Worm (Caenorhabditis elegans) whole organism, L4 larva: Measurements from ENCODE around the gene F19C7.8.

Source experiments
- F37D6.2 ChIP-seq: sonication (generic microtip); optimal IDR thresholded peaks from 2 replicates; lab custom pipeline; 2016; ENCODE audit warnings: mild to moderate bottlenecking, missing genetic modification characterization, missing compliant biosample characterization
- T20F7.1 ChIP-seq: fragments of 200-800 bp; sonication (Bioruptor generic); optimal IDR thresholded peaks from 2 replicates; lab custom pipeline; 2018; ENCODE audit warnings: mild to moderate bottlenecking, missing genetic modification characterization, missing compliant biosample characterization
- Y105C5A.15 ChIP-seq: fragments of 200-800 bp; sonication (Bioruptor generic); IDR thresholded peaks from 2 replicates; pipeline ENCODE4 v1.3.6; 2022; ENCODE audit warnings: missing genetic modification characterization, missing compliant biosample characterization
- Y5F2A.4 ChIP-seq: fragments of 200-800 bp; sonication (Bioruptor generic); optimal IDR thresholded peaks from 2 replicates; lab custom pipeline; 2018; ENCODE audit warnings: mild to moderate bottlenecking, missing genetic modification characterization, missing compliant biosample characterization
- Y75B8A.6 ChIP-seq: fragments of 200-800 bp; sonication (Bioruptor generic); IDR thresholded peaks from 2 replicates; pipeline ENCODE4 v1.3.6; 2022; ENCODE audit warnings: missing genetic modification reagents, missing genetic modification characterization, missing compliant biosample characterization
- ZK337.2 ChIP-seq: fragments of 200-800 bp; sonication (Bioruptor generic); IDR thresholded peaks from 2 replicates; pipeline ENCODE4 v1.3.6; 2022; ENCODE audit warnings: missing genetic modification reagents, missing genetic modification characterization, missing compliant biosample characterization
- ZK546.5 ChIP-seq, 2 experiments: sonication (generic microtip); optimal IDR thresholded peaks; 2 replicates each; lab custom pipeline; 2017; ENCODE audit warnings: missing biosample characterization in 2 of 2, missing genetic modification characterization in 2 of 2
- attf-4 ChIP-seq: sonication (generic microtip); optimal IDR thresholded peaks from 3 replicates; lab custom pipeline; 2017; ENCODE audit warnings: missing biosample characterization, missing genetic modification characterization
- ceh-28 ChIP-seq: fragments of 150-350 bp; optimal IDR thresholded peaks from 2 replicates; lab custom pipeline; 2014; ENCODE audit warnings: missing biosample characterization, missing genetic modification reagents, missing genetic modification characterization
- ceh-32 ChIP-seq: sonication (generic microtip); optimal IDR thresholded peaks from 2 replicates; lab custom pipeline; 2016; ENCODE audit warnings: mild to moderate bottlenecking, missing genetic modification characterization, missing compliant biosample characterization; ENCODE audit not compliant: poor library complexity
- ceh-44 ChIP-seq: fragments of 200-800 bp; sonication (Bioruptor generic); IDR thresholded peaks from 2 replicates; pipeline ENCODE4 v1.3.6; 2022; ENCODE audit warnings: missing genetic modification reagents, missing genetic modification characterization, missing compliant biosample characterization
- daf-12 ChIP-seq: fragments of 150-350 bp; optimal IDR thresholded peaks from 2 replicates; lab custom pipeline; 2014; ENCODE audit warnings: missing biosample characterization, missing genetic modification reagents, missing genetic modification characterization
- daf-19 ChIP-seq: fragments of 200-800 bp; sonication (Bioruptor generic); conservative IDR thresholded peaks from 2 replicates; pipeline ENCODE4 v1.3.6; 2022; ENCODE audit warnings: missing genetic modification characterization, missing compliant biosample characterization
- daf-8 ChIP-seq: fragments of 200-800 bp; sonication (Bioruptor generic); IDR thresholded peaks from 2 replicates; pipeline ENCODE4 v1.3.6; 2022; ENCODE audit warnings: missing genetic modification characterization, missing compliant biosample characterization
- dmd-6 ChIP-seq: fragments of 200-800 bp; sonication (Bioruptor generic); IDR thresholded peaks from 2 replicates; pipeline ENCODE4 v1.3.6; 2022; ENCODE audit warnings: missing genetic modification reagents, missing genetic modification characterization, missing compliant biosample characterization
- dmd-8 ChIP-seq: fragments of 200-800 bp; sonication (Bioruptor generic); IDR thresholded peaks from 2 replicates; pipeline ENCODE4 v1.3.6; 2022; ENCODE audit warnings: missing genetic modification characterization, missing compliant biosample characterization
- dpl-1 ChIP-seq: fragments of 150-350 bp; optimal IDR thresholded peaks from 2 replicates; lab custom pipeline; 2014; ENCODE audit warnings: missing biosample characterization, missing genetic modification reagents, missing genetic modification characterization
- duxl-1 ChIP-seq: sonication (generic microtip); optimal IDR thresholded peaks from 2 replicates; lab custom pipeline; 2016; ENCODE audit warnings: mild to moderate bottlenecking, missing genetic modification characterization, moderate library complexity, missing compliant biosample characterization; ENCODE audit not compliant: poor library complexity
- egl-27 ChIP-seq: sonication (generic microtip); optimal IDR thresholded peaks from 3 replicates; lab custom pipeline; 2017; ENCODE audit warnings: missing biosample characterization, missing genetic modification reagents, missing genetic modification characterization
- hlh-11 ChIP-seq: fragments of 200-800 bp; sonication (Bioruptor generic); optimal IDR thresholded peaks from 2 replicates; lab custom pipeline; 2018; ENCODE audit warnings: mild to moderate bottlenecking, missing genetic modification characterization, missing compliant biosample characterization
- jun-1 ChIP-seq: fragments of 150-350 bp; optimal IDR thresholded peaks from 2 replicates; lab custom pipeline; 2014; ENCODE audit warnings: missing biosample characterization, missing genetic modification reagents, missing genetic modification characterization
- lim-7 ChIP-seq: fragments of 200-800 bp; sonication (Bioruptor generic); IDR thresholded peaks from 2 replicates; pipeline ENCODE4 v1.3.6; 2022; ENCODE audit warnings: missing genetic modification characterization, missing compliant biosample characterization
- lin-39 ChIP-seq: fragments of 150-350 bp; optimal IDR thresholded peaks from 2 replicates; lab custom pipeline; 2014; ENCODE audit warnings: missing biosample characterization, missing genetic modification reagents, missing genetic modification characterization
- lir-3 ChIP-seq: sonication (generic microtip); optimal IDR thresholded peaks from 2 replicates; lab custom pipeline; 2016; ENCODE audit warnings: mild to moderate bottlenecking, missing genetic modification characterization, missing compliant biosample characterization
- madf-5 ChIP-seq, 2 experiments: fragments of 200-800 bp; sonication (Bioruptor generic); IDR thresholded peaks; 2 replicates each; pipeline ENCODE4 v1.3.6; 2022; ENCODE audit warnings: missing compliant biosample characterization in 2 of 2, missing genetic modification characterization in 2 of 2
- mdt-29 ChIP-seq: fragments of 200-800 bp; sonication (Bioruptor generic); IDR thresholded peaks from 2 replicates; pipeline ENCODE4 v1.3.6; 2022; ENCODE audit warnings: missing genetic modification reagents, missing genetic modification characterization, missing compliant biosample characterization
- nhr-11 ChIP-seq: fragments of 150-350 bp; optimal IDR thresholded peaks from 2 replicates; lab custom pipeline; 2014; ENCODE audit warnings: missing biosample characterization, missing genetic modification characterization
- nhr-237 ChIP-seq: sonication (generic microtip); optimal IDR thresholded peaks from 2 replicates; lab custom pipeline; 2017; ENCODE audit warnings: missing biosample characterization, missing genetic modification characterization
- nhr-77 ChIP-seq: fragments of 150-350 bp; optimal IDR thresholded peaks from 2 replicates; lab custom pipeline; 2014; ENCODE audit warnings: missing biosample characterization, missing genetic modification characterization
- php-3 ChIP-seq: fragments of 200-800 bp; sonication (Bioruptor generic); IDR thresholded peaks from 2 replicates; pipeline ENCODE4 v1.3.6; 2022; ENCODE audit warnings: missing genetic modification reagents, missing genetic modification characterization, missing compliant biosample characterization
- saeg-2 ChIP-seq: fragments of 200-800 bp; sonication (Bioruptor generic); IDR thresholded peaks from 2 replicates; pipeline ENCODE4 v1.3.6; 2022; ENCODE audit warnings: missing genetic modification reagents, missing genetic modification characterization, missing compliant biosample characterization
- set-16 ChIP-seq: fragments of 200-800 bp; sonication (Bioruptor generic); IDR thresholded peaks from 2 replicates; pipeline ENCODE4 v1.3.6; 2022; ENCODE audit warnings: missing genetic modification reagents, missing genetic modification characterization, missing compliant biosample characterization
- skn-1 ChIP-seq: fragments of 150-350 bp; optimal IDR thresholded peaks from 2 replicates; lab custom pipeline; 2014; ENCODE audit warnings: missing biosample characterization, missing genetic modification characterization
- tag-97 ChIP-seq: fragments of 200-800 bp; sonication (Bioruptor generic); IDR thresholded peaks from 2 replicates; pipeline ENCODE4 v1.3.6; 2022; ENCODE audit warnings: missing genetic modification characterization, missing compliant biosample characterization
- tra-1 ChIP-seq: fragments of 200-800 bp; sonication (Bioruptor generic); IDR thresholded peaks from 2 replicates; pipeline ENCODE4 v1.3.6; 2022; ENCODE audit warnings: missing genetic modification reagents, missing genetic modification characterization, missing compliant biosample characterization
- unc-62 ChIP-seq, 3 experiments: fragments of 150-350 bp in 1 of 3; sonication (generic microtip); optimal IDR thresholded peaks in 2 of 3; peaks in 1 of 3; 1 replicate in 1 of 3; 2 replicates in 2 of 3; lab custom pipeline; 2014 to 2017; ENCODE audit warnings: missing biosample characterization in 3 of 3, missing genetic modification characterization in 3 of 3, missing genetic modification reagents in 3 of 3, missing genotype in 1 of 3
- vab-7 ChIP-seq: fragments of 200-800 bp; sonication (Bioruptor generic); IDR thresholded peaks from 2 replicates; pipeline ENCODE4 v1.3.6; 2022; ENCODE audit warnings: missing genetic modification reagents, missing genetic modification characterization, missing compliant biosample characterization
- zag-1 ChIP-seq: fragments of 150-350 bp; optimal IDR thresholded peaks from 2 replicates; lab custom pipeline; 2014; ENCODE audit warnings: missing biosample characterization, missing genetic modification characterization
- zfp-3 ChIP-seq: fragments of 200-800 bp; sonication (Bioruptor generic); conservative IDR thresholded peaks from 2 replicates; pipeline ENCODE4 v1.3.6; 2022; ENCODE audit warnings: missing genetic modification reagents, missing genetic modification characterization, missing compliant biosample characterization
- zip-11 ChIP-seq: fragments of 200-800 bp; sonication (Bioruptor generic); IDR thresholded peaks from 2 replicates; pipeline ENCODE4 v1.3.6; 2022; ENCODE audit warnings: missing genetic modification characterization, missing compliant biosample characterization

The F19C7.8 gene

DNA sequence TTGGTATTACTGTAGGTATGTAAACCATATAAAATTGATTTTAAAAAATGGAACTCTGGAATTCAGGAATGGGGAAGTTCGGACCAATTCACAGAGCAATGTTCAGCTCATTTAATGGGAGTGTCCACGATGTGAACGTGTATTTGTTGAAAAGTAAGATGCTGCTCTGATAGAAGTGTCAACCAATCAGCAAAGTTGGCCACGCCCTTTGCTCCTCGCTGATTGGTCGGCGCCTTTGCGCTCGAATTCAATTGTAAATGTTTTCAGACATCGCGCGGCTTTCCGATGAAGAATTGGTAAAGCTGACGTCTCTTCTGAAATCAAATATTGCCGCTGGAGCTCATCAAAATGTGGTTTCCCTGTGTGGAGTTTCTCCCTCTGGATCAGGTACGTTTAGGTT is 45.3 kb upstream of the F19C7.8 start:
- TF ChIP-seq attf-4 (tag; lab: Kevin White, UChicago) (no peak), daf-19 (GFP tag; lab: Robert Waterston, UW) (no peak), ceh-32 (no peak), Y105C5A.15 (no peak), skn-1 (no peak), nhr-77 (tag; lab: Kevin White, UChicago) (no peak), madf-5 (GFP tag; IDR thresholded peaks at IDR 0.05; lab: Robert Waterston, UW) (no peak), hlh-11 (tag; lab: Kevin White, UChicago) (no peak), vab-7 (GFP tag; lab: Robert Waterston, UW) (no peak), nhr-11 (no peak), mdt-29 (no peak), ZK337.2 (GFP tag; lab: Robert Waterston, UW) (no peak), daf-12 (no peak), set-16 (GFP tag; lab: Robert Waterston, UW) (no peak), zag-1 (tag; lab: Kevin White, UChicago) (no peak), php-3 (GFP tag; lab: Robert Waterston, UW) (no peak)

DNA sequence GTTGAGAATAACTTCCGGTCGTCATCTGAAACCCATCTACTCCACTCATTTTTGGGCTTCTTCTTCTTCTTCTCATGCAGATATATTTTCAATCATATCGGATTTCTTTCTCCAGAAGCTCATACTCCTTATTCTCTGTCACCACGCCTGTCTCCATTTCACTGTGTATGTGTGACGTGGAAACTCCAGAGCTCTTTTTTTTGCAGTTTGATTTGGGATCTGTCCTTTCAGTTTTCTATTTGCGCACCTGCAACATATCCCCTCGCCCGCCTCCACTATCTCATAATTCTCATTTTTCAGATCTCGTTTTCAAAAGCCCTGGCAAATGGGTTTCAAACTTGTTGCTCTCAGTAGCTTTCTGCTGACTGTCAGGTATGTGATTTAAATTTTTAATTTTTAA is 40.8 kb upstream of the F19C7.8 start, which contains the start of gene kin-36:
TSS of gene kin-36 (plus strand) at position 301 of the 400 bp plus-strand sequence.
- TF ChIP-seq saeg-2 (GFP tag; lab: Robert Waterston, UW), result no peak
- TF ChIP-seq zip-11 (GFP tag; lab: Robert Waterston, UW), result no peak
- TF ChIP-seq nhr-237, result no peak
- no peak for TF ChIP-seq dmd-8
- TF ChIP-seq jun-1, result no peak
- no peak for TF ChIP-seq lim-7 (GFP tag; lab: Robert Waterston, UW)
- no peak for TF ChIP-seq duxl-1 (tag; lab: Kevin White, UChicago)
- no peak for TF ChIP-seq Y75B8A.6 (GFP tag; lab: Robert Waterston, UW)

DNA sequence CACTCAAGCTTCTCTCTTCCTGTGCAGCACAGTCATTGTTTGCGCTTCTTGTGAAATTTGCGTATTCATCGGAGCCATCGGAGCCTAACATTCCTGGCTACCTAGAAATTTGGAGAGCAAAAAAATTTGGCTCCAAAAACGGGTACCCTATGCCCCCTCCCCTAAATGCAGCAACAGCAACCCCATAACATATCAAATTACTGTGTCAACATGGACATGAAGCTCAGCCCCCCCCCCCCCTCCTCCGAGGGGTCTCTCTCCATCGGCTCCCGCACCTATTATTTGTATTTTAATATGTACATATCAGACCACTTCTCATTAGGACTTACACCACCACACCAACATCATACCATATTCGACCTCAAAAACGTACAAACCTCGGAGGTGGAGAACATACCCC is 36.4 kb upstream of the F19C7.8 start:
- TF ChIP-seq dmd-8, result no peak
- TF ChIP-seq ceh-28 (tag; lab: Kevin White, UChicago), result no peak
- TF ChIP-seq madf-5 (GFP tag; IDR thresholded peaks at IDR 0.05; lab: Robert Waterston, UW), result no peak
- TF ChIP-seq zfp-3 (GFP tag; lab: Robert Waterston, UW), result no peak
- TF ChIP-seq duxl-1 (tag; lab: Kevin White, UChicago), result no peak
- TF ChIP-seq lin-39 (tag; lab: Kevin White, UChicago), result no peak
- no peak for TF ChIP-seq T20F7.1 (GFP tag; lab: Kevin White, UChicago)
- no peak for TF ChIP-seq attf-4 (tag; lab: Kevin White, UChicago)
- TF ChIP-seq tag-97 (GFP tag; lab: Robert Waterston, UW), result no peak
- no peak for TF ChIP-seq egl-27 (tag; lab: Kevin White, UChicago)
- no peak for TF ChIP-seq ceh-44 (GFP tag; lab: Robert Waterston, UW)
- TF ChIP-seq Y5F2A.4 (GFP tag; lab: Kevin White, UChicago), result no peak
- TF ChIP-seq Y75B8A.6 (GFP tag; lab: Robert Waterston, UW), result no peak
- TF ChIP-seq lir-3, result no peak

DNA sequence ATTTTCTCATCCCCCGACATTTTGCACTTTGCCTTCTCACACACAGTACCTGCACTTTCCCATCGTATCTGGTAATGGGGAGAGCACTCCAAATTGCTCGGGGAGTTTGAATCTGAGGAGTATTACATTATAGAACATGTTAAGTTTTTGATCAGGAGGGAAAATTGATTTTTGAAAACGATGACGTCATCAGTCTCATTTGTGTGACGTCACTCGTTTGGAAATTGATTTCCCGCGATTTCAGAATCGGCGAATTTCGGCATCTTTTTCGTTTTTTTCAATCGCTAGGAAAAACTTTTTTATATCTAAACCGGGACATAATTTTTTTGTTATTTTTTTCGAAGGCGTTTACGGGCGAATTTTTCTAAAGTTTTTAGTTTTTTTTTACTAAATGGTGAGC is 35.4 kb upstream of the F19C7.8 start:
- TF ChIP-seq unc-62 (GFP tag; optimal IDR thresholded peaks at IDR 0.05 in 1 of 2; lab: Kevin White, UChicago) (no peak), unc-62 (tag; optimal IDR thresholded peaks at IDR 0.05; lab: Kevin White, UChicago) (no peak), daf-8 (GFP tag; lab: Robert Waterston, UW) (no peak), dmd-6 (GFP tag; lab: Robert Waterston, UW) (no peak), skn-1 (no peak), tra-1 (GFP tag; lab: Robert Waterston, UW) (no peak), dpl-1 (no peak), F37D6.2 (tag; lab: Kevin White, UChicago) (no peak), lin-39 (tag; lab: Kevin White, UChicago) (no peak), ZK546.5 (tag; optimal IDR thresholded peaks at IDR 0.05; lab: Kevin White, UChicago) (no peak), zfp-3 (GFP tag; lab: Robert Waterston, UW) (no peak)
